Fruit fly (Drosophila melanogaster): Measurements from ENCODE around the gene AdamTS-B.

DNA sequence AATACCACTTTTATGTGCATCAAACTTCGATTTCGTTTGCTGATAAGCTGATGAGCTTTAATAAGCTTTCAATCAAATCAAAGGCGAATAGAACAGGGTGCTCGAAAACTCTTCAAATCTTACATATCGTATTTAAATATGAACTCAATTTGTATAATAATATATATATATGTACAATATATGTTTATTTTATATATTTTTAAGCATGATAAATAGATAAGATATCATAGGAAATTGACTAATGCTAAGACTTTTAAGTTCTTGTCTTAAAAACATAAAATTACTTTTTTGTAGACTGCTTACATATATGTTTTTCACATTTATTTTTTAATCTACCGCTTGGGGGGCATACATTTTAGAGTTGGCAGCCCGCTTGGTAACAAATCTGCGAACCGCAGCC lies 53.6 kb downstream of the AdamTS-B start, which contains the start of gene CG15772:
- TF ChIP-seq CG12768 (GFP tag; optimal IDR thresholded peaks at IDR 0.05) (no peak), Crg-1 (GFP tag; optimal IDR thresholded peaks at IDR 0.05) (no peak)

All from whole organism, adult.